Fruit fly (Drosophila melanogaster) whole organism, pupa: ENCODE measurements around the gene CG6443.
A peak's percentile ranks its signal among the peaks of the same experiment; 100 is the strongest.

Source experiments
- CG10348 ChIP-seq: fragments of 200-800 bp; sonication (Bioruptor generic); IDR thresholded peaks from 2 replicates; pipeline ENCODE4 v1.3.6; 2022; ENCODE audit warnings: missing biosample characterization, missing genetic modification characterization
- CG12605 ChIP-seq: fragments of 200-800 bp; sonication (Bioruptor generic); IDR thresholded peaks from 2 replicates; pipeline ENCODE4 v1.3.6; 2022; ENCODE audit warnings: missing biosample characterization, missing genetic modification characterization
- CG13204 ChIP-seq: fragments of 200-800 bp; sonication (Bioruptor generic); optimal IDR thresholded peaks from 2 replicates; lab custom pipeline; 2018; ENCODE audit warnings: missing biosample characterization, mild to moderate bottlenecking, missing genetic modification characterization, moderate library complexity
- CG17806 ChIP-seq: fragments of 200-800 bp; sonication (Bioruptor generic); optimal IDR thresholded peaks from 2 replicates; lab custom pipeline; 2018; ENCODE audit warnings: missing biosample characterization, mild to moderate bottlenecking, missing genetic modification characterization, moderate library complexity
- CG32121 ChIP-seq: fragments of 200-800 bp; sonication (Bioruptor generic); IDR thresholded peaks from 2 replicates; pipeline ENCODE4 v1.3.6; 2022; ENCODE audit warnings: missing biosample characterization, missing genetic modification characterization
- CG8159 ChIP-seq: fragments of 200-800 bp; sonication (Bioruptor generic); optimal IDR thresholded peaks from 3 replicates; lab custom pipeline; 2018; ENCODE audit warnings: missing biosample characterization, mild to moderate bottlenecking, missing genetic modification characterization, moderate library complexity
- D1 ChIP-seq: fragments of 200-800 bp; sonication (Bioruptor generic); optimal IDR thresholded peaks from 2 replicates; lab custom pipeline; 2018; ENCODE audit warnings: missing biosample characterization, mild to moderate bottlenecking, missing genetic modification characterization, moderate library complexity
- EcR ChIP-seq: fragments of 200-800 bp; sonication (Bioruptor generic); optimal IDR thresholded peaks from 3 replicates; lab custom pipeline; 2019; ENCODE audit warnings: missing biosample characterization, missing genetic modification characterization, mild to moderate bottlenecking, moderate library complexity, missing genetic modification reagents
- Ets98B ChIP-seq: fragments of 200-800 bp; sonication (Bioruptor generic); IDR thresholded peaks from 2 replicates; pipeline ENCODE4 v1.3.6; 2022; ENCODE audit warnings: missing biosample characterization, missing genetic modification characterization
- Pif1A ChIP-seq: fragments of 200-800 bp; sonication (Bioruptor generic); optimal IDR thresholded peaks from 3 replicates; lab custom pipeline; 2016; ENCODE audit warnings: missing biosample characterization, missing genetic modification characterization
- Snoo ChIP-seq: fragments of 200-800 bp; sonication (Bioruptor generic); optimal IDR thresholded peaks from 3 replicates; lab custom pipeline; 2017; ENCODE audit warnings: missing biosample characterization, mild to moderate bottlenecking, missing genetic modification characterization, inconsistent platforms

- TF ChIP-seq CG13204 (GFP tag; lab: Kevin White, UChicago) = no peak
- no peak for TF ChIP-seq CG10348 (GFP tag; lab: Robert Waterston, UW)
- no peak for TF ChIP-seq CG32121 (GFP tag; lab: Robert Waterston, UW)
- no peak for TF ChIP-seq EcR
- no peak for TF ChIP-seq CG12605 (GFP tag; lab: Robert Waterston, UW)
- TF ChIP-seq Ets98B (GFP tag; lab: Robert Waterston, UW) = peak; percentile 14; the same call in 1 of the 2 replicates
- no peak for TF ChIP-seq D1 (tag; lab: Kevin White, UChicago)
- TF ChIP-seq Snoo (tag; lab: Kevin White, UChicago) = no peak
- peak; percentile 67 for TF ChIP-seq CG8159 (tag; lab: Kevin White, UChicago)
- peak; percentile 58 for TF ChIP-seq CG17806 (tag; lab: Kevin White, UChicago)
- TF ChIP-seq Pif1A = peak; percentile 27
These were observed 30.8 kb downstream of the CG6443 start for dm6 chr2L:10759624-10760023.
